Worm (Caenorhabditis elegans): ENCODE data around the gene Y73C8B.9.

- TF ChIP-seq nhr-2 (tag; optimal IDR thresholded peaks at IDR 0.05) (no peak), sem-2 (GFP tag; optimal IDR thresholded peaks at IDR 0.05) (no peak), nhr-12 (tag; optimal IDR thresholded peaks at IDR 0.05) (no peak), lin-32 (GFP tag; optimal IDR thresholded peaks at IDR 0.05) (no peak), snpc-4 (tag; optimal IDR thresholded peaks at IDR 0.05) (no peak), blmp-1 (tag; optimal IDR thresholded peaks at IDR 0.05) (no peak), nhr-28 (tag; optimal IDR thresholded peaks at IDR 0.05) (no peak), nhr-237 (tag; optimal IDR thresholded peaks at IDR 0.05) (no peak), nhr-76 (tag; optimal IDR thresholded peaks at IDR 0.05) (no peak), mab-5 (tag; optimal IDR thresholded peaks at IDR 0.05) (no peak), unc-39 (tag; optimal IDR thresholded peaks at IDR 0.05) (no peak), unc-62 (GFP tag; optimal IDR thresholded peaks at IDR 0.05) (no peak), lin-13 (tag; optimal IDR thresholded peaks at IDR 0.05) (no peak), cnd-1 (tag; optimal IDR thresholded peaks at IDR 0.05) (no peak)
Measured at ce11 chrV:3144494-3144893, 48.9 kb upstream of the Y73C8B.9 start, which contains the start of gene srab-10.
